Fruit fly (Drosophila melanogaster) whole organism, embryonic: Measurements from ENCODE around the gene Trl.

Source experiments
- BtbVII ChIP-seq: fragments of 200-800 bp; sonication (Bioruptor generic); optimal IDR thresholded peaks from 3 replicates; lab custom pipeline; 2017; ENCODE audit warnings: missing biosample characterization, mild to moderate bottlenecking, missing genetic modification characterization
- CG1024 ChIP-seq: fragments of 200-800 bp; sonication (Bioruptor generic); IDR thresholded peaks from 2 replicates; pipeline ENCODE4 v1.3.6; 2022; ENCODE audit warnings: missing biosample characterization, missing genetic modification characterization
- CG11456 ChIP-seq: fragments of 200-800 bp; sonication (Bioruptor generic); IDR thresholded peaks from 3 replicates; pipeline ENCODE4 v1.3.6; 2022; ENCODE audit warnings: missing biosample characterization, missing genetic modification characterization
- CG11723 ChIP-seq: fragments of 200-800 bp; sonication (Bioruptor generic); optimal IDR thresholded peaks from 2 replicates; lab custom pipeline; 2017; ENCODE audit warnings: missing biosample characterization, mild to moderate bottlenecking, missing genetic modification characterization
- CG12744 ChIP-seq: fragments of 200-800 bp; sonication (Bioruptor generic); optimal IDR thresholded peaks from 2 replicates; lab custom pipeline; 2016; ENCODE audit warnings: missing biosample characterization, missing genetic modification characterization
- CG13775 ChIP-seq: fragments of 200-800 bp; sonication (Bioruptor generic); optimal IDR thresholded peaks from 3 replicates; lab custom pipeline; 2017; ENCODE audit warnings: missing biosample characterization, mild to moderate bottlenecking, missing genetic modification characterization
- CG15479 ChIP-seq: fragments of 200-800 bp; sonication (Bioruptor generic); optimal IDR thresholded peaks from 3 replicates; lab custom pipeline; 2019; ENCODE audit warnings: missing biosample characterization, mild to moderate bottlenecking, missing genetic modification characterization, moderate library complexity
- CG17568 ChIP-seq: fragments of 200-800 bp; sonication (Bioruptor generic); optimal IDR thresholded peaks from 2 replicates; lab custom pipeline; 2018; ENCODE audit warnings: missing biosample characterization, mild to moderate bottlenecking, missing genetic modification characterization, moderate library complexity
- CG17912 ChIP-seq: fragments of 200-800 bp; sonication (Bioruptor generic); optimal IDR thresholded peaks from 2 replicates; lab custom pipeline; 2018; ENCODE audit warnings: missing biosample characterization, mild to moderate bottlenecking, missing genetic modification characterization
- CG30020 ChIP-seq: fragments of 200-800 bp; optimal IDR thresholded peaks from 2 replicates; lab custom pipeline; 2019; ENCODE audit warnings: missing biosample characterization, mild to moderate bottlenecking, missing genetic modification characterization, moderate library complexity
- CG34422 ChIP-seq: fragments of 200-800 bp; sonication (Bioruptor generic); IDR thresholded peaks from 3 replicates; pipeline ENCODE4 v1.3.6; 2022; ENCODE audit warnings: missing biosample characterization, missing genetic modification characterization
- CG4282 ChIP-seq: fragments of 200-800 bp; sonication (Bioruptor generic); optimal IDR thresholded peaks from 2 replicates; lab custom pipeline; 2016; ENCODE audit warnings: missing biosample characterization, missing genetic modification characterization
- CG4328 ChIP-seq: fragments of 200-800 bp; sonication (Bioruptor generic); optimal IDR thresholded peaks from 3 replicates; lab custom pipeline; 2017; ENCODE audit warnings: missing biosample characterization, missing genetic modification reagents, missing genetic modification characterization
- CG4730 ChIP-seq: fragments of 200-800 bp; sonication (Bioruptor generic); IDR thresholded peaks from 2 replicates; pipeline ENCODE4 v1.3.6; 2022; ENCODE audit warnings: missing biosample characterization, missing genetic modification characterization
- CoRest ChIP-seq: fragments of 200-800 bp; sonication (Bioruptor generic); optimal IDR thresholded peaks from 3 replicates; lab custom pipeline; 2018; ENCODE audit warnings: missing biosample characterization, mild to moderate bottlenecking, missing genetic modification characterization, moderate library complexity
- Dll ChIP-seq: fragments of 200-800 bp; sonication (Bioruptor generic); IDR thresholded peaks from 4 replicates; pipeline ENCODE4 v1.3.6; 2022; ENCODE audit warnings: missing biosample characterization, missing genetic modification characterization; ENCODE audit not compliant: partially characterized antibody
- E2f2 ChIP-seq: fragments of 200-800 bp; sonication (Bioruptor generic); IDR thresholded peaks from 2 replicates; pipeline ENCODE4 v1.3.6; 2022; ENCODE audit warnings: missing biosample characterization, missing genetic modification characterization
- MESR4 ChIP-seq: fragments of 200-800 bp; sonication (Bioruptor generic); optimal IDR thresholded peaks from 2 replicates; lab custom pipeline; 2018; ENCODE audit warnings: missing biosample characterization, mild to moderate bottlenecking, missing genetic modification characterization, moderate library complexity
- Mad ChIP-seq: fragments of 200-800 bp; sonication (Bioruptor generic); optimal IDR thresholded peaks from 2 replicates; lab custom pipeline; 2016; ENCODE audit warnings: missing biosample characterization, missing genetic modification characterization
- Med ChIP-seq: fragments of 200-800 bp; sonication (Bioruptor generic); peaks from one replicate; lab custom pipeline; 2016; ENCODE audit warnings: missing biosample characterization, missing genetic modification characterization, mild to moderate bottlenecking, inconsistent platforms, moderate library complexity
- Meics ChIP-seq: fragments of 200-800 bp; sonication (Bioruptor generic); optimal IDR thresholded peaks from 2 replicates; lab custom pipeline; 2017; ENCODE audit warnings: missing biosample characterization, mild to moderate bottlenecking, missing genetic modification characterization
- Nf-YB ChIP-seq: fragments of 200-800 bp; sonication (Bioruptor generic); optimal IDR thresholded peaks from 3 replicates; lab custom pipeline; 2019; ENCODE audit warnings: missing biosample characterization, mild to moderate bottlenecking, missing genetic modification characterization, moderate library complexity
- Nf-YC ChIP-seq: fragments of 200-800 bp; optimal IDR thresholded peaks from 3 replicates; lab custom pipeline; 2019; ENCODE audit warnings: missing biosample characterization, mild to moderate bottlenecking, missing genetic modification characterization, moderate library complexity
- PHDP ChIP-seq: fragments of 200-800 bp; sonication (Bioruptor generic); optimal IDR thresholded peaks from 3 replicates; lab custom pipeline; 2018; ENCODE audit warnings: missing biosample characterization, mild to moderate bottlenecking, missing genetic modification characterization, moderate library complexity
- Ravus ChIP-seq: fragments of 200-800 bp; sonication (Bioruptor generic); IDR thresholded peaks from 2 replicates; pipeline ENCODE4 v1.3.6; 2022; ENCODE audit warnings: missing biosample characterization, missing genetic modification characterization
- Rfx ChIP-seq: fragments of 200-800 bp; sonication (Bioruptor generic); IDR thresholded peaks from 2 replicates; pipeline ENCODE4 v1.3.6; 2022; ENCODE audit warnings: missing biosample characterization, missing genetic modification characterization
- Rx ChIP-seq: fragments of 200-800 bp; sonication (Bioruptor generic); IDR thresholded peaks from 2 replicates; pipeline ENCODE4 v1.3.6; 2022; ENCODE audit warnings: missing biosample characterization, missing genetic modification characterization
- Sox102F ChIP-seq: fragments of 200-800 bp; sonication (Bioruptor generic); optimal IDR thresholded peaks from 2 replicates; lab custom pipeline; 2018; ENCODE audit warnings: missing biosample characterization, mild to moderate bottlenecking, missing genetic modification characterization, moderate library complexity
- Usf ChIP-seq: fragments of 200-800 bp; sonication (Bioruptor generic); optimal IDR thresholded peaks from 2 replicates; lab custom pipeline; 2017; ENCODE audit warnings: missing genotype, missing biosample characterization, missing genetic modification characterization
- cas ChIP-seq: fragments of 200-800 bp; sonication (Bioruptor generic); IDR thresholded peaks from 2 replicates; pipeline ENCODE4 v1.3.6; 2022; ENCODE audit warnings: missing biosample characterization, missing genetic modification characterization
- cg ChIP-seq: fragments of 200-800 bp; sonication (Bioruptor generic); optimal IDR thresholded peaks from 3 replicates; lab custom pipeline; 2019; ENCODE audit warnings: missing biosample characterization, mild to moderate bottlenecking, missing genetic modification characterization, moderate library complexity
- dysf ChIP-seq: fragments of 200-800 bp; sonication (Bioruptor generic); IDR thresholded peaks from 3 replicates; pipeline ENCODE4 v1.3.6; 2022; ENCODE audit warnings: missing biosample characterization, missing genetic modification characterization
- emc ChIP-seq: fragments of 200-800 bp; sonication (Bioruptor generic); optimal IDR thresholded peaks from 2 replicates; lab custom pipeline; 2016; ENCODE audit warnings: missing biosample characterization, missing genetic modification characterization
- grau ChIP-seq: fragments of 200-800 bp; optimal IDR thresholded peaks from 3 replicates; lab custom pipeline; 2019; ENCODE audit warnings: missing biosample characterization, mild to moderate bottlenecking, missing genetic modification characterization, moderate library complexity
- gsb ChIP-seq: fragments of 200-800 bp; sonication (Bioruptor generic); IDR thresholded peaks from 2 replicates; pipeline ENCODE4 v1.3.6; 2022; ENCODE audit warnings: missing biosample characterization, missing genetic modification characterization
- hb ChIP-seq: fragments of 200-800 bp; sonication (Bioruptor generic); IDR thresholded peaks from 3 replicates; pipeline ENCODE4 v1.3.6; 2022; ENCODE audit warnings: missing biosample characterization, missing genetic modification characterization; ENCODE audit not compliant: partially characterized antibody
- hkb ChIP-seq, 2 experiments: fragments of 200-800 bp in 1 of 2; fragments of >200 bp in 1 of 2; sonication (Bioruptor generic) in 1 of 2; IDR thresholded peaks in 1 of 2; optimal IDR thresholded peaks in 1 of 2; 2 replicates each; pipeline versions ENCODE4 v1.3.6 to Lab custom; 2017 to 2022; ENCODE audit warnings: missing biosample characterization in 1 of 2, missing genetic modification characterization in 1 of 2
- hth ChIP-seq: fragments of >200 bp; optimal IDR thresholded peaks from 2 replicates; lab custom pipeline; 2017; ENCODE audit warnings: inconsistent platforms
- klu ChIP-seq: fragments of 200-800 bp; sonication (Bioruptor generic); IDR thresholded peaks from 2 replicates; pipeline ENCODE4 v1.3.6; 2022; ENCODE audit warnings: missing biosample characterization, missing genetic modification characterization
- kni ChIP-seq: fragments of 200-800 bp; sonication (Bioruptor generic); optimal IDR thresholded peaks from 3 replicates; lab custom pipeline; 2017; ENCODE audit warnings: mild to moderate bottlenecking, missing biosample characterization, missing genetic modification reagents, missing genetic modification characterization
- mirr ChIP-seq: fragments of 200-800 bp; sonication (Bioruptor generic); optimal IDR thresholded peaks from 3 replicates; lab custom pipeline; 2018; ENCODE audit warnings: missing biosample characterization, mild to moderate bottlenecking, missing genetic modification characterization
- nau ChIP-seq: fragments of 200-800 bp; sonication (Bioruptor generic); optimal IDR thresholded peaks from 3 replicates; lab custom pipeline; 2017; ENCODE audit warnings: missing biosample characterization, mild to moderate bottlenecking, missing genetic modification characterization, missing genetic modification reagents
- nerfin-2 ChIP-seq: fragments of 200-800 bp; sonication (Bioruptor generic); IDR thresholded peaks from 2 replicates; pipeline ENCODE4 v1.3.6; 2022; ENCODE audit warnings: missing biosample characterization, missing genetic modification characterization; ENCODE audit not compliant: partially characterized antibody
- ranshi ChIP-seq: fragments of 200-800 bp; sonication (Bioruptor generic); IDR thresholded peaks from 2 replicates; pipeline ENCODE4 v1.3.6; 2022; ENCODE audit warnings: missing biosample characterization, missing genetic modification characterization
- slou ChIP-seq: fragments of 200-800 bp; sonication (Bioruptor generic); optimal IDR thresholded peaks from 3 replicates; lab custom pipeline; 2016; ENCODE audit warnings: missing biosample characterization, missing genetic modification characterization
- sob ChIP-seq: fragments of 200-800 bp; sonication (Bioruptor generic); IDR thresholded peaks from 2 replicates; pipeline ENCODE4 v1.3.6; 2022; ENCODE audit warnings: missing biosample characterization, missing genetic modification characterization
- ssp ChIP-seq: fragments of 200-800 bp; sonication (Bioruptor generic); IDR thresholded peaks from 2 replicates; pipeline ENCODE4 v1.3.6; 2022; ENCODE audit warnings: missing biosample characterization, missing genetic modification characterization
- tup ChIP-seq: fragments of 200-800 bp; sonication (Bioruptor generic); optimal IDR thresholded peaks from 2 replicates; lab custom pipeline; 2016; ENCODE audit warnings: missing biosample characterization, mild to moderate bottlenecking, missing genetic modification characterization, moderate library complexity
- tx ChIP-seq: fragments of 200-800 bp; sonication (Bioruptor generic); optimal IDR thresholded peaks from 2 replicates; lab custom pipeline; 2016; ENCODE audit warnings: missing biosample characterization, missing genetic modification characterization

Gene Trl

DNA sequence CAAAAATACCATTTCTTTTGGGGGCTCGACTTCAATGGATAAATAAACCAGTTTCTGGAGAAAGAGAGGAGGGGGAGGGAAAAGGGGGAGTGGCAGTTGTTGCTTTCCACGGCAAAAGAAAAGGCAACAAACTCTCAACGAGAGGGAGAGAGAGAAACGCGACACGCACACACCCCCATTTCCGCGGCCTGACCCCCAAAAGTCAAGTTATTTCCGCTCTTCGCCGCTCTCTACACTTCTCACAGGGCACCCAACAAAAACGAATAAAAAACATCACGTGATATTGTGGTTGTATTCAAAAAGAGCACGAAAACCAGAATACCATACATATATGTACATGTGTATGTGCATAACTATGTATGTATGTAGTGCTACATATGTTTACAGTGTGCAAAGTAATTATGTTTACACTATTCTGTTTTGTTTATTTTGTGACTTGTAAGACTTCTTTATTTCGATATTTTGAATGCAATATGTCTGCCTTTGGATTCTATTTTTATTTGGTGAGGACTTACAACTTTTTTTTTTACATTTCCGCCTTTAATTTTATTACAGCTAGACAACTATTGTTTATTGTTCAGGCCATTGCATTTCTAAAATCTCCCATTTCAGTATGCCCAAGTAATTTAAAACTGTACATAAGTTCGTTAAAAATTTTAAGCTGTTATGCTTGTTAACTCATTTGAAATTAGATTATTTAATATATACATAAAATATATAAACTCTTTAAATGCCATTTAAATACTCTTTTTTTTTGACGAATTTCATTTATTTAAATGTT, 20.4 kb upstream of the Trl start (continued):
- TF ChIP-seq CG1024 (GFP tag; lab: Robert Waterston, UW) (no peak), Sox102F (GFP tag; lab: Kevin White, UChicago) (peak; percentile 74), PHDP (tag; lab: Kevin White, UChicago) (peak; percentile 63), slou (GFP tag; lab: Kevin White, UChicago) (peak; percentile 23), BtbVII (peak; percentile 57), Meics (GFP tag; lab: Kevin White, UChicago) (peak; percentile 74), hb (no peak), kni (GFP tag; lab: Kevin White, UChicago) (peak; percentile 100), Rx (GFP tag; lab: Robert Waterston, UW) (no peak), Dll (GFP tag; lab: Robert Waterston, UW) (0 out of 4 replicates have a peak, but pooled peaks have one; percentile 52), CoRest (tag; lab: Kevin White, UChicago) (peak; percentile 87), gsb (GFP tag; lab: Robert Waterston, UW) (no peak), CG4328 (GFP tag; lab: Kevin White, UChicago) (peak; percentile 81), Nf-YB (GFP tag; lab: Kevin White, UChicago) (peak; percentile 52), hkb (optimal IDR thresholded peaks at IDR 0.05; lab: Kevin White, UChicago) (no peak), hkb (GFP tag; IDR thresholded peaks at IDR 0.05; lab: Robert Waterston, UW) (peak; percentile 51; the same call in 1 of the 2 replicates), mirr (GFP tag; lab: Kevin White, UChicago) (peak; percentile 97), CG17568 (GFP tag; lab: Kevin White, UChicago) (peak; percentile 64), klu (GFP tag; lab: Robert Waterston, UW) (no peak), sob (GFP tag; lab: Robert Waterston, UW) (peak; percentile 38; the same call in 1 of the 2 replicates), Nf-YC (tag; lab: Kevin White, UChicago) (peak; percentile 55), E2f2 (GFP tag; lab: Robert Waterston, UW) (no peak; the same call in 1 of the 2 replicates), Ravus (GFP tag; lab: Robert Waterston, UW) (no peak), CG15479 (GFP tag; lab: Kevin White, UChicago) (no peak), cg (GFP tag; lab: Kevin White, UChicago) (peak; percentile 97), grau (tag; lab: Kevin White, UChicago) (peak; percentile 65), Med (GFP tag; lab: Kevin White, UChicago) (peak; percentile 80), cas (GFP tag; lab: Robert Waterston, UW) (peak; percentile 20; the same call in 1 of the 2 replicates), CG13775 (peak; percentile 75), CG17912 (GFP tag; lab: Kevin White, UChicago) (no peak), ranshi (GFP tag; lab: Robert Waterston, UW) (no peak), emc (no peak), CG11456 (0 out of 3 replicates have a peak, but pooled peaks have one; percentile 20), tup (GFP tag; lab: Kevin White, UChicago) (no peak), dysf (GFP tag; lab: Robert Waterston, UW) (peak; percentile 77), Mad (GFP tag; lab: Kevin White, UChicago) (no peak), MESR4 (no peak), Rfx (0 out of 2 replicates have a peak, but pooled peaks have one; percentile 49), CG11723 (GFP tag; lab: Kevin White, UChicago) (peak; percentile 21), nau (GFP tag; lab: Kevin White, UChicago) (peak; percentile 61), ssp (GFP tag; lab: Robert Waterston, UW) (no peak), CG34422 (GFP tag; lab: Robert Waterston, UW) (peak; percentile 23; the same call in 2 of the 3 replicates), tx (GFP tag; lab: Kevin White, UChicago) (peak; percentile 15), CG4730 (GFP tag; lab: Robert Waterston, UW) (no peak), CG30020 (peak; percentile 35), hth (lab: Kevin White, UChicago) (no peak), Usf (GFP tag; lab: Kevin White, UChicago) (no peak), CG4282 (GFP tag; lab: Kevin White, UChicago) (no peak), CG12744 (GFP tag; lab: Kevin White, UChicago) (no peak), nerfin-2 (no peak)
